Fruit fly (Drosophila melanogaster) whole organism, embryonic: ENCODE results near the gene Ppt1.

Experiments used
- B-H2 ChIP-seq: fragments of 200-800 bp; sonication (Bioruptor generic); optimal IDR thresholded peaks from 2 replicates; lab custom pipeline; 2018; ENCODE audit warnings: missing biosample characterization, mild to moderate bottlenecking, missing genetic modification characterization
- CG11696 ChIP-seq: fragments of 200-800 bp; sonication (Bioruptor generic); IDR thresholded peaks from 2 replicates; pipeline ENCODE4 v1.3.6; 2022; ENCODE audit warnings: missing biosample characterization, missing genetic modification characterization
- CG11723 ChIP-seq: fragments of 200-800 bp; sonication (Bioruptor generic); optimal IDR thresholded peaks from 2 replicates; lab custom pipeline; 2017; ENCODE audit warnings: missing biosample characterization, mild to moderate bottlenecking, missing genetic modification characterization
- CG12391 ChIP-seq: fragments of 200-800 bp; sonication (Bioruptor generic); optimal IDR thresholded peaks from 3 replicates; lab custom pipeline; 2018; ENCODE audit warnings: missing biosample characterization, mild to moderate bottlenecking, missing genetic modification characterization, moderate library complexity
- CG13287 ChIP-seq: fragments of 200-800 bp; sonication (Bioruptor generic); IDR thresholded peaks from 2 replicates; pipeline ENCODE4 v1.3.6; 2022; ENCODE audit warnings: missing biosample characterization, missing genetic modification characterization; ENCODE audit not compliant: partially characterized antibody
- CG13624 ChIP-seq: fragments of 200-800 bp; sonication (Bioruptor generic); optimal IDR thresholded peaks from 2 replicates; lab custom pipeline; 2016; ENCODE audit warnings: missing biosample characterization, missing genetic modification characterization
- CG14014 ChIP-seq: fragments of 200-800 bp; sonication (Bioruptor generic); IDR thresholded peaks from 2 replicates; pipeline ENCODE4 v1.3.6; 2022; ENCODE audit warnings: missing biosample characterization, missing genetic modification characterization
- CG14667 ChIP-seq: fragments of 200-800 bp; sonication (Bioruptor generic); IDR thresholded peaks from 2 replicates; pipeline ENCODE4 v1.3.6; 2022; ENCODE audit warnings: missing biosample characterization, missing genetic modification characterization
- CG15514 ChIP-seq: fragments of 200-800 bp; sonication (Bioruptor generic); optimal IDR thresholded peaks from 3 replicates; lab custom pipeline; 2017; ENCODE audit warnings: missing biosample characterization, missing genetic modification characterization, mild to moderate bottlenecking, moderate library complexity, missing genetic modification reagents
- CG16815 ChIP-seq: fragments of 200-800 bp; sonication (Bioruptor generic); optimal IDR thresholded peaks from 3 replicates; lab custom pipeline; 2017; ENCODE audit warnings: missing biosample characterization, mild to moderate bottlenecking, missing genetic modification characterization
- CG16863 ChIP-seq: fragments of 200-800 bp; sonication (Bioruptor generic); optimal IDR thresholded peaks from 3 replicates; lab custom pipeline; 2016; ENCODE audit warnings: missing biosample characterization, missing genetic modification characterization
- CG17912 ChIP-seq: fragments of 200-800 bp; sonication (Bioruptor generic); optimal IDR thresholded peaks from 2 replicates; lab custom pipeline; 2018; ENCODE audit warnings: missing biosample characterization, mild to moderate bottlenecking, missing genetic modification characterization
- CG18619 ChIP-seq: fragments of 200-800 bp; sonication (Bioruptor generic); optimal IDR thresholded peaks from 3 replicates; lab custom pipeline; 2017; ENCODE audit warnings: missing biosample characterization, mild to moderate bottlenecking, missing genetic modification characterization
- CG2120 ChIP-seq: fragments of 200-800 bp; sonication (Bioruptor generic); optimal IDR thresholded peaks from 3 replicates; lab custom pipeline; 2016; ENCODE audit warnings: missing biosample characterization, missing genetic modification characterization
- CG31224 ChIP-seq: fragments of 200-800 bp; sonication (Bioruptor generic); IDR thresholded peaks from 2 replicates; pipeline ENCODE4 v1.3.6; 2022; ENCODE audit warnings: missing biosample characterization, missing genetic modification characterization
- CG31388 ChIP-seq: fragments of 200-800 bp; sonication (Bioruptor generic); optimal IDR thresholded peaks from 2 replicates; lab custom pipeline; 2016; ENCODE audit warnings: missing biosample characterization, missing genetic modification characterization
- CG4282 ChIP-seq: fragments of 200-800 bp; sonication (Bioruptor generic); optimal IDR thresholded peaks from 2 replicates; lab custom pipeline; 2016; ENCODE audit warnings: missing biosample characterization, missing genetic modification characterization
- CG4328 ChIP-seq: fragments of 200-800 bp; sonication (Bioruptor generic); optimal IDR thresholded peaks from 3 replicates; lab custom pipeline; 2017; ENCODE audit warnings: missing biosample characterization, missing genetic modification reagents, missing genetic modification characterization
- CG4404 ChIP-seq: fragments of 200-800 bp; sonication (Bioruptor generic); IDR thresholded peaks from 2 replicates; pipeline ENCODE4 v1.3.6; 2022; ENCODE audit warnings: missing biosample characterization, missing genetic modification characterization
- CG6175 ChIP-seq: fragments of 200-800 bp; sonication (Bioruptor generic); IDR thresholded peaks from 3 replicates; pipeline ENCODE4 v1.3.6; 2022; ENCODE audit warnings: missing biosample characterization, missing genetic modification characterization
- CG7372 ChIP-seq: fragments of 200-800 bp; sonication (Bioruptor generic); IDR thresholded peaks from 2 replicates; pipeline ENCODE4 v1.3.6; 2022; ENCODE audit warnings: missing biosample characterization, missing genetic modification characterization
- CG8281 ChIP-seq: fragments of 200-800 bp; sonication (Bioruptor generic); optimal IDR thresholded peaks from 2 replicates; lab custom pipeline; 2018; ENCODE audit warnings: missing biosample characterization, mild to moderate bottlenecking, missing genetic modification characterization, moderate library complexity
- CG8359 ChIP-seq: fragments of 200-800 bp; sonication (Bioruptor generic); optimal IDR thresholded peaks from 2 replicates; lab custom pipeline; 2017; ENCODE audit warnings: missing biosample characterization, mild to moderate bottlenecking, missing genetic modification characterization, borderline replicate concordance
- CG8944 ChIP-seq: fragments of 200-800 bp; sonication (Bioruptor generic); optimal IDR thresholded peaks from 3 replicates; lab custom pipeline; 2016; ENCODE audit warnings: missing biosample characterization, missing genetic modification characterization
- CG9609 ChIP-seq: fragments of 200-800 bp; sonication (Bioruptor generic); optimal IDR thresholded peaks from 3 replicates; lab custom pipeline; 2016; ENCODE audit warnings: missing biosample characterization, missing genetic modification characterization
- Dll ChIP-seq: fragments of 200-800 bp; sonication (Bioruptor generic); IDR thresholded peaks from 4 replicates; pipeline ENCODE4 v1.3.6; 2022; ENCODE audit warnings: missing biosample characterization, missing genetic modification characterization; ENCODE audit not compliant: partially characterized antibody
- HHEX ChIP-seq: fragments of 200-800 bp; sonication (Bioruptor generic); optimal IDR thresholded peaks from 3 replicates; lab custom pipeline; 2017; ENCODE audit warnings: missing biosample characterization, mild to moderate bottlenecking, missing genetic modification characterization, missing genetic modification reagents
- Lpt ChIP-seq: fragments of >200 bp; optimal IDR thresholded peaks from 2 replicates; lab custom pipeline; 2018; ENCODE audit warnings: missing biosample characterization, missing genetic modification characterization
- NC2β ChIP-seq: fragments of 200-800 bp; sonication (Bioruptor generic); optimal IDR thresholded peaks from 2 replicates; lab custom pipeline; 2016; ENCODE audit warnings: missing biosample characterization, missing genetic modification characterization
- Optix ChIP-seq: fragments of 200-800 bp; sonication (Bioruptor generic); IDR thresholded peaks from 3 replicates; pipeline ENCODE4 v1.3.6; 2022; ENCODE audit warnings: missing biosample characterization, missing genetic modification characterization
- Ssrp ChIP-seq: fragments of 200-800 bp; sonication (Bioruptor generic); optimal IDR thresholded peaks from 2 replicates; lab custom pipeline; 2018; ENCODE audit warnings: missing biosample characterization, mild to moderate bottlenecking, missing genetic modification characterization, moderate library complexity
- Stat92E ChIP-seq, 3 experiments: fragments of >200 bp in 2 of 3; fragments of 200-800 bp in 1 of 3; sonication (Bioruptor generic) in 1 of 3; optimal IDR thresholded peaks; 2 replicates each; lab custom pipeline; 2017 to 2019; ENCODE audit warnings: missing biosample characterization in 3 of 3, missing genetic modification characterization in 3 of 3, mild to moderate bottlenecking in 1 of 3, moderate library complexity in 1 of 3
- Usf ChIP-seq: fragments of 200-800 bp; sonication (Bioruptor generic); optimal IDR thresholded peaks from 2 replicates; lab custom pipeline; 2017; ENCODE audit warnings: missing genotype, missing biosample characterization, missing genetic modification characterization
- aop ChIP-seq: fragments of 200-800 bp; sonication (Bioruptor generic); IDR thresholded peaks from 2 replicates; pipeline ENCODE4 v1.3.6; 2022; ENCODE audit warnings: missing biosample characterization, missing genetic modification characterization
- bigmax ChIP-seq: fragments of 200-800 bp; sonication (Bioruptor generic); optimal IDR thresholded peaks from 2 replicates; lab custom pipeline; 2018; ENCODE audit warnings: missing biosample characterization, mild to moderate bottlenecking, missing genetic modification characterization
- crp ChIP-seq, 2 experiments: fragments of 200-800 bp; sonication (Bioruptor generic); optimal IDR thresholded peaks; 2 replicates in 1 of 2; 3 replicates in 1 of 2; lab custom pipeline; 2017; ENCODE audit warnings: missing biosample characterization in 2 of 2, missing genetic modification characterization in 2 of 2, mild to moderate bottlenecking in 1 of 2, moderate library complexity in 1 of 2
- danr ChIP-seq: fragments of 200-800 bp; sonication (Bioruptor generic); IDR thresholded peaks from 2 replicates; pipeline ENCODE4 v1.3.6; 2022; ENCODE audit warnings: missing biosample characterization, missing genetic modification characterization
- fd96Cb ChIP-seq: fragments of 200-800 bp; sonication (Bioruptor generic); optimal IDR thresholded peaks from 2 replicates; lab custom pipeline; 2018; ENCODE audit warnings: missing biosample characterization, mild to moderate bottlenecking, missing genetic modification characterization, moderate library complexity
- gsb ChIP-seq: fragments of 200-800 bp; sonication (Bioruptor generic); IDR thresholded peaks from 2 replicates; pipeline ENCODE4 v1.3.6; 2022; ENCODE audit warnings: missing biosample characterization, missing genetic modification characterization
- her ChIP-seq: fragments of 200-800 bp; sonication (Bioruptor generic); optimal IDR thresholded peaks from 2 replicates; lab custom pipeline; 2016; ENCODE audit warnings: missing biosample characterization, missing genetic modification characterization
- jumu ChIP-seq: fragments of 200-800 bp; sonication (Bioruptor generic); optimal IDR thresholded peaks from 3 replicates; lab custom pipeline; 2016; ENCODE audit warnings: missing biosample characterization, missing genetic modification characterization
- kni ChIP-seq: fragments of 200-800 bp; sonication (Bioruptor generic); optimal IDR thresholded peaks from 3 replicates; lab custom pipeline; 2017; ENCODE audit warnings: mild to moderate bottlenecking, missing biosample characterization, missing genetic modification reagents, missing genetic modification characterization
- lab ChIP-seq: fragments of 200-800 bp; sonication (Bioruptor generic); optimal IDR thresholded peaks from 3 replicates; lab custom pipeline; 2017; ENCODE audit warnings: missing biosample characterization, missing genetic modification characterization, mild to moderate bottlenecking, moderate library complexity, missing genetic modification reagents
- lola ChIP-seq, 3 experiments: fragments of >200 bp in 2 of 3; fragments of 200-800 bp in 1 of 3; sonication (Bioruptor generic) in 1 of 3; optimal IDR thresholded peaks; 2 replicates each; lab custom pipeline; 2017 to 2019; ENCODE audit warnings: missing biosample characterization in 3 of 3, missing genetic modification characterization in 3 of 3, mild to moderate bottlenecking in 1 of 3, moderate library complexity in 1 of 3
- nom ChIP-seq: fragments of 200-800 bp; sonication (Bioruptor generic); optimal IDR thresholded peaks from 2 replicates; lab custom pipeline; 2017; ENCODE audit warnings: missing biosample characterization, missing genetic modification characterization, mild to moderate bottlenecking, moderate library complexity, missing genetic modification reagents
- otp ChIP-seq: fragments of 200-800 bp; sonication (Bioruptor generic); IDR thresholded peaks from 3 replicates; pipeline ENCODE4, ENCODE4 v1.3.6; 2022; ENCODE audit warnings: missing biosample characterization, missing genetic modification characterization
- scrt ChIP-seq: fragments of 200-800 bp; sonication (Bioruptor generic); optimal IDR thresholded peaks from 2 replicates; lab custom pipeline; 2018; ENCODE audit warnings: missing biosample characterization, mild to moderate bottlenecking, missing genetic modification characterization, moderate library complexity
- seq ChIP-seq: fragments of 200-800 bp; sonication (Bioruptor generic); IDR thresholded peaks from 2 replicates; pipeline ENCODE4 v1.3.6; 2022; ENCODE audit warnings: missing biosample characterization, missing genetic modification characterization
- tio ChIP-seq: fragments of 200-800 bp; sonication (Bioruptor generic); optimal IDR thresholded peaks from 2 replicates; lab custom pipeline; 2017; ENCODE audit warnings: missing biosample characterization, missing genetic modification characterization, inconsistent platforms
- toy ChIP-seq: fragments of 200-800 bp; sonication (Bioruptor generic); IDR thresholded peaks from 2 replicates; pipeline ENCODE4 v1.3.6; 2022; ENCODE audit warnings: missing biosample characterization, missing genetic modification characterization

Ppt1 gene

DNA sequence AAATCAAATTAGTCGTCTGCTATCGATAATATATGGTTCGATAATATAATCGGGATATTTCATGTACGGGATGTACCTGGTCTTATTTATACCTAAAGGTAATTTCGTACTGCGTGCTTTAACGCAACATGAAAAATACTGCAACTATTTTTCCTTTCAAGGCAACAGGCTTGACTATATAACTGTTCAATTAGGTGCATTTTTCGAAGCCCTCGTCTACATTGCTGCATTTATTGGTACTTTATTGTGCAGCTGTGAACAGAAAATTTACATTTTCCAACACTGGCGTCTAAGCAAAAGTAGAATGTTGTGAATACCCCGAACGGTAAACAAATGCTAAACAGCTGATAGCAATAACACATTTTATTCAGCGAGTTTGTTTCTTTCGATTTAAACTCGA lies at the start of gene Ppt1, which contains the start of gene Ogg1 (continued):
- TF ChIP-seq CG14014 (GFP tag; lab: Robert Waterston, UW) = peak; percentile 54; the same call in 1 of the 2 replicates
- no peak for TF ChIP-seq CG4404 (GFP tag; lab: Robert Waterston, UW)
- peak; percentile 75 for TF ChIP-seq Dll (GFP tag; lab: Robert Waterston, UW)
- TF ChIP-seq seq = no peak
- no peak for TF ChIP-seq gsb (GFP tag; lab: Robert Waterston, UW)
- TF ChIP-seq CG18619 (GFP tag; lab: Kevin White, UChicago) = no peak
- TF ChIP-seq NC2β (GFP tag; lab: Kevin White, UChicago) = peak; percentile 54
- no peak for TF ChIP-seq CG8281 (tag; lab: Kevin White, UChicago)
- no peak for TF ChIP-seq Usf (GFP tag; lab: Kevin White, UChicago)
- TF ChIP-seq lab = peak; percentile 58
- TF ChIP-seq HHEX (GFP tag; lab: Kevin White, UChicago) = peak; percentile 6
- no peak for TF ChIP-seq CG8359 (GFP tag; lab: Kevin White, UChicago)
- peak; percentile 69 for TF ChIP-seq CG12391 (tag; lab: Kevin White, UChicago)
- no peak for TF ChIP-seq toy (GFP tag; lab: Robert Waterston, UW)
- TF ChIP-seq danr = no peak
- TF ChIP-seq CG9609 = peak; percentile 63
- TF ChIP-seq her = peak; percentile 66
- no peak for TF ChIP-seq CG17912 (GFP tag; lab: Kevin White, UChicago)
- TF ChIP-seq B-H2 (GFP tag; lab: Kevin White, UChicago) = peak; percentile 68
- TF ChIP-seq tio (GFP tag; lab: Kevin White, UChicago) = no peak
- TF ChIP-seq lola (GFP tag; optimal IDR thresholded peaks at IDR 0.05; lab: Kevin White, UChicago) = peak in 1 of 3 experiments; percentile 43
- TF ChIP-seq CG13624 (GFP tag; lab: Kevin White, UChicago) = peak; percentile 62
- no peak for TF ChIP-seq CG4328 (GFP tag; lab: Kevin White, UChicago)
- TF ChIP-seq jumu (GFP tag; lab: Kevin White, UChicago) = peak; percentile 66
- peak; percentile 53 to 89 for TF ChIP-seq crp (GFP tag; optimal IDR thresholded peaks at IDR 0.05; lab: Kevin White, UChicago)
- TF ChIP-seq CG4282 (GFP tag; lab: Kevin White, UChicago) = peak; percentile 35
- TF ChIP-seq otp = no peak
- TF ChIP-seq bigmax (GFP tag; lab: Kevin White, UChicago) = no peak
- no peak for TF ChIP-seq CG31224 (GFP tag; lab: Robert Waterston, UW)
- peak; percentile 54 for TF ChIP-seq CG8944 (GFP tag; lab: Kevin White, UChicago)
- no peak for TF ChIP-seq CG6175 (GFP tag; lab: Robert Waterston, UW)
- TF ChIP-seq CG2120 = peak; percentile 75
- TF ChIP-seq Optix (GFP tag; lab: Robert Waterston, UW) = 0 out of 3 replicates have a peak, but pooled peaks have one; percentile 19
- no peak for TF ChIP-seq CG16815 (GFP tag; lab: Kevin White, UChicago)
- TF ChIP-seq Lpt (GFP tag; lab: Kevin White, UChicago) = no peak
- TF ChIP-seq CG11696 (GFP tag; lab: Robert Waterston, UW) = no peak
- no peak for TF ChIP-seq fd96Cb
- no peak for TF ChIP-seq aop (GFP tag; lab: Robert Waterston, UW)
- no peak for TF ChIP-seq CG14667 (GFP tag; lab: Robert Waterston, UW)
- no peak for TF ChIP-seq Ssrp
- TF ChIP-seq CG11723 (GFP tag; lab: Kevin White, UChicago) = no peak
- TF ChIP-seq CG13287 (GFP tag; lab: Robert Waterston, UW) = peak; percentile 73
- peak; percentile 44; the same call in 1 of the 2 replicates for TF ChIP-seq CG7372 (GFP tag; lab: Robert Waterston, UW)
- no peak for TF ChIP-seq kni (GFP tag; lab: Kevin White, UChicago)
- no peak for TF ChIP-seq scrt (GFP tag; lab: Kevin White, UChicago)
- peak; percentile 52 for TF ChIP-seq CG16863 (GFP tag; lab: Kevin White, UChicago)
- TF ChIP-seq nom (GFP tag; lab: Kevin White, UChicago) = peak; percentile 19
- TF ChIP-seq Stat92E (GFP tag; optimal IDR thresholded peaks at IDR 0.05; lab: Kevin White, UChicago) = no peak
- TF ChIP-seq CG15514 = peak; percentile 83
- TF ChIP-seq CG31388 (GFP tag; lab: Kevin White, UChicago) = no peak
